Fruit fly (Drosophila melanogaster) whole organism, embryonic: ENCODE results near the gene Cep290.

Experiments
- Asciz ChIP-seq: fragments of 200-800 bp; sonication (Bioruptor generic); optimal IDR thresholded peaks from 2 replicates; lab custom pipeline; 2017; ENCODE audit warnings: missing biosample characterization, mild to moderate bottlenecking, missing genetic modification characterization, missing genetic modification reagents
- CG10274 ChIP-seq: fragments of 200-800 bp; sonication (Bioruptor generic); optimal IDR thresholded peaks from 3 replicates; lab custom pipeline; 2017; ENCODE audit warnings: missing biosample characterization, mild to moderate bottlenecking, missing genetic modification characterization
- CG12236 ChIP-seq: fragments of 200-800 bp; sonication (Bioruptor generic); optimal IDR thresholded peaks from 2 replicates; lab custom pipeline; 2016; ENCODE audit warnings: missing biosample characterization, missing genetic modification characterization
- CG12391 ChIP-seq: fragments of 200-800 bp; sonication (Bioruptor generic); optimal IDR thresholded peaks from 3 replicates; lab custom pipeline; 2018; ENCODE audit warnings: missing biosample characterization, mild to moderate bottlenecking, missing genetic modification characterization, moderate library complexity
- CG13296 ChIP-seq: fragments of 200-800 bp; sonication (Bioruptor generic); optimal IDR thresholded peaks from 3 replicates; lab custom pipeline; 2018; ENCODE audit warnings: missing biosample characterization, mild to moderate bottlenecking, missing genetic modification characterization
- CG17359 ChIP-seq: fragments of 200-800 bp; sonication (Bioruptor generic); optimal IDR thresholded peaks from 3 replicates; lab custom pipeline; 2018; ENCODE audit warnings: missing biosample characterization, mild to moderate bottlenecking, missing genetic modification characterization, moderate library complexity
- CG17802 ChIP-seq: fragments of 200-800 bp; sonication (Bioruptor generic); optimal IDR thresholded peaks from 2 replicates; lab custom pipeline; 2018; ENCODE audit warnings: missing biosample characterization, mild to moderate bottlenecking, missing genetic modification characterization, moderate library complexity
- CG31441 ChIP-seq: fragments of 200-800 bp; sonication (Bioruptor generic); IDR thresholded peaks from 2 replicates; pipeline ENCODE4 v1.3.6; 2022; ENCODE audit warnings: missing biosample characterization, missing genetic modification characterization
- CG3163 ChIP-seq: fragments of 200-800 bp; sonication (Bioruptor generic); optimal IDR thresholded peaks from 3 replicates; lab custom pipeline; 2016; ENCODE audit warnings: missing biosample characterization, missing genetic modification characterization
- CG34224 ChIP-seq: fragments of 200-800 bp; sonication (Bioruptor generic); IDR thresholded peaks from 3 replicates; pipeline ENCODE4 v1.3.6; 2022; ENCODE audit warnings: missing biosample characterization, missing genetic modification characterization; ENCODE audit not compliant: partially characterized antibody
- CG3847 ChIP-seq: fragments of 200-800 bp; sonication (Bioruptor generic); IDR thresholded peaks from 2 replicates; pipeline ENCODE4 v1.3.6; 2022; ENCODE audit warnings: missing biosample characterization, missing genetic modification characterization
- CG4820 ChIP-seq: fragments of 200-800 bp; sonication (Bioruptor generic); optimal IDR thresholded peaks from 3 replicates; lab custom pipeline; 2016; ENCODE audit warnings: missing biosample characterization, missing genetic modification characterization
- CG7556 ChIP-seq: fragments of 200-800 bp; sonication (Bioruptor generic); optimal IDR thresholded peaks from 2 replicates; lab custom pipeline; 2017; ENCODE audit warnings: missing biosample characterization, mild to moderate bottlenecking, missing genetic modification characterization
- CG7987 ChIP-seq: fragments of 200-800 bp; sonication (Bioruptor generic); optimal IDR thresholded peaks from 2 replicates; lab custom pipeline; 2018; ENCODE audit warnings: missing biosample characterization, mild to moderate bottlenecking, missing genetic modification characterization, moderate library complexity
- CG8478 ChIP-seq: fragments of >200 bp; optimal IDR thresholded peaks from 2 replicates; lab custom pipeline; 2018
- CG8924 ChIP-seq: fragments of 200-800 bp; optimal IDR thresholded peaks from 3 replicates; lab custom pipeline; 2019; ENCODE audit warnings: missing biosample characterization, mild to moderate bottlenecking, missing genetic modification characterization, moderate library complexity
- CTCF ChIP-seq: fragments of 200-800 bp; sonication (Bioruptor generic); optimal IDR thresholded peaks from 2 replicates; lab custom pipeline; 2017; ENCODE audit warnings: missing biosample characterization, mild to moderate bottlenecking, missing genetic modification characterization, moderate library complexity
- CrebB ChIP-seq: fragments of 200-800 bp; sonication (Bioruptor generic); optimal IDR thresholded peaks from 3 replicates; lab custom pipeline; 2018; ENCODE audit warnings: missing biosample characterization, mild to moderate bottlenecking, missing genetic modification characterization
- Dek ChIP-seq: fragments of 200-800 bp; sonication (Bioruptor generic); optimal IDR thresholded peaks from 3 replicates; lab custom pipeline; 2019; ENCODE audit warnings: missing biosample characterization, mild to moderate bottlenecking, missing genetic modification characterization, moderate library complexity
- Fer2 ChIP-seq: fragments of 200-800 bp; sonication (Bioruptor generic); optimal IDR thresholded peaks from 2 replicates; lab custom pipeline; 2018; ENCODE audit warnings: missing biosample characterization, mild to moderate bottlenecking, missing genetic modification characterization, moderate library complexity
- HmgZ ChIP-seq: fragments of 200-800 bp; sonication (Bioruptor generic); optimal IDR thresholded peaks from 2 replicates; lab custom pipeline; 2018; ENCODE audit warnings: missing biosample characterization, mild to moderate bottlenecking, missing genetic modification characterization
- Lpt ChIP-seq: fragments of >200 bp; optimal IDR thresholded peaks from 2 replicates; lab custom pipeline; 2018; ENCODE audit warnings: missing biosample characterization, missing genetic modification characterization
- ac ChIP-seq: fragments of 200-800 bp; sonication (Bioruptor generic); optimal IDR thresholded peaks from 3 replicates; lab custom pipeline; 2017; ENCODE audit warnings: missing biosample characterization, mild to moderate bottlenecking, missing genetic modification characterization
- cg ChIP-seq: fragments of 200-800 bp; sonication (Bioruptor generic); optimal IDR thresholded peaks from 3 replicates; lab custom pipeline; 2019; ENCODE audit warnings: missing biosample characterization, mild to moderate bottlenecking, missing genetic modification characterization, moderate library complexity
- emc ChIP-seq: fragments of 200-800 bp; sonication (Bioruptor generic); optimal IDR thresholded peaks from 2 replicates; lab custom pipeline; 2016; ENCODE audit warnings: missing biosample characterization, missing genetic modification characterization
- eyg ChIP-seq: fragments of 200-800 bp; sonication (Bioruptor generic); optimal IDR thresholded peaks from 3 replicates; lab custom pipeline; 2016; ENCODE audit warnings: missing biosample characterization, missing genetic modification characterization
- fd96Cb ChIP-seq: fragments of 200-800 bp; sonication (Bioruptor generic); optimal IDR thresholded peaks from 2 replicates; lab custom pipeline; 2018; ENCODE audit warnings: missing biosample characterization, mild to moderate bottlenecking, missing genetic modification characterization, moderate library complexity
- grau ChIP-seq: fragments of 200-800 bp; optimal IDR thresholded peaks from 3 replicates; lab custom pipeline; 2019; ENCODE audit warnings: missing biosample characterization, mild to moderate bottlenecking, missing genetic modification characterization, moderate library complexity
- gro ChIP-seq: fragments of 200-800 bp; sonication (Bioruptor generic); optimal IDR thresholded peaks from 2 replicates; lab custom pipeline; 2016; ENCODE audit warnings: missing biosample characterization, missing genetic modification characterization
- gt ChIP-seq: fragments of 200-800 bp; sonication (Bioruptor generic); IDR thresholded peaks from 2 replicates; pipeline ENCODE4 v1.3.6; 2022; ENCODE audit warnings: missing biosample characterization, missing genetic modification characterization
- ind ChIP-seq: fragments of 200-800 bp; sonication (Bioruptor generic); optimal IDR thresholded peaks from 3 replicates; lab custom pipeline; 2016; ENCODE audit warnings: missing biosample characterization, missing genetic modification characterization
- jing ChIP-seq: fragments of 200-800 bp; sonication (Bioruptor generic); optimal IDR thresholded peaks from 2 replicates; lab custom pipeline; 2018; ENCODE audit warnings: missing biosample characterization, mild to moderate bottlenecking, missing genetic modification characterization
- ken ChIP-seq: fragments of 200-800 bp; sonication (Bioruptor generic); IDR thresholded peaks from 3 replicates; pipeline ENCODE4 v1.3.6; 2022; ENCODE audit warnings: missing biosample characterization, missing genetic modification characterization
- kni ChIP-seq: fragments of 200-800 bp; sonication (Bioruptor generic); optimal IDR thresholded peaks from 3 replicates; lab custom pipeline; 2017; ENCODE audit warnings: mild to moderate bottlenecking, missing biosample characterization, missing genetic modification reagents, missing genetic modification characterization
- luna ChIP-seq: fragments of 200-800 bp; sonication (Bioruptor generic); optimal IDR thresholded peaks from 2 replicates; lab custom pipeline; 2016; ENCODE audit warnings: missing biosample characterization, missing genetic modification characterization
- mld ChIP-seq: fragments of 200-800 bp; sonication (Bioruptor generic); IDR thresholded peaks from 3 replicates; pipeline ENCODE4 v1.3.6; 2022; ENCODE audit warnings: missing biosample characterization, missing genetic modification characterization; ENCODE audit not compliant: partially characterized antibody
- nau ChIP-seq: fragments of 200-800 bp; sonication (Bioruptor generic); optimal IDR thresholded peaks from 3 replicates; lab custom pipeline; 2017; ENCODE audit warnings: missing biosample characterization, mild to moderate bottlenecking, missing genetic modification characterization, missing genetic modification reagents
- oc ChIP-seq: fragments of 200-800 bp; sonication (Bioruptor generic); optimal IDR thresholded peaks from 2 replicates; lab custom pipeline; 2018; ENCODE audit warnings: missing biosample characterization, mild to moderate bottlenecking, missing genetic modification characterization, moderate library complexity
- odd ChIP-seq: fragments of 200-800 bp; sonication (Bioruptor generic); optimal IDR thresholded peaks from 2 replicates; lab custom pipeline; 2017; ENCODE audit warnings: missing biosample characterization, mild to moderate bottlenecking, missing genetic modification characterization
- psq ChIP-seq: fragments of 200-800 bp; sonication (Bioruptor generic); optimal IDR thresholded peaks from 2 replicates; lab custom pipeline; 2017; ENCODE audit warnings: missing biosample characterization, missing genetic modification characterization
- row ChIP-seq: fragments of 200-800 bp; sonication (Bioruptor generic); IDR thresholded peaks from 3 replicates; pipeline ENCODE4 v1.3.6; 2022; ENCODE audit warnings: missing biosample characterization, missing genetic modification characterization
- run ChIP-seq: fragments of 200-800 bp; sonication (Bioruptor generic); optimal IDR thresholded peaks from 3 replicates; lab custom pipeline; 2018; ENCODE audit warnings: missing biosample characterization, mild to moderate bottlenecking, missing genetic modification characterization
- sd ChIP-seq: fragments of 200-800 bp; sonication (Bioruptor generic); optimal IDR thresholded peaks from 3 replicates; lab custom pipeline; 2018; ENCODE audit warnings: missing biosample characterization, mild to moderate bottlenecking, missing genetic modification characterization, moderate library complexity
- sens-2 ChIP-seq: fragments of 200-800 bp; sonication (Bioruptor generic); IDR thresholded peaks from 2 replicates; pipeline ENCODE4 v1.3.6; 2022; ENCODE audit warnings: missing biosample characterization, missing genetic modification characterization
- shn ChIP-seq: fragments of 200-800 bp; sonication (Bioruptor generic); optimal IDR thresholded peaks from 3 replicates; lab custom pipeline; 2016; ENCODE audit warnings: missing biosample characterization, missing genetic modification characterization
- sima ChIP-seq: fragments of 200-800 bp; sonication (Bioruptor generic); optimal IDR thresholded peaks from 2 replicates; lab custom pipeline; 2016; ENCODE audit warnings: missing biosample characterization, missing genetic modification characterization
- slou ChIP-seq: fragments of 200-800 bp; sonication (Bioruptor generic); optimal IDR thresholded peaks from 3 replicates; lab custom pipeline; 2016; ENCODE audit warnings: missing biosample characterization, missing genetic modification characterization
- sob ChIP-seq: fragments of 200-800 bp; sonication (Bioruptor generic); IDR thresholded peaks from 2 replicates; pipeline ENCODE4 v1.3.6; 2022; ENCODE audit warnings: missing biosample characterization, missing genetic modification characterization
- sug ChIP-seq: fragments of 200-800 bp; optimal IDR thresholded peaks from 2 replicates; lab custom pipeline; 2019; ENCODE audit warnings: missing biosample characterization, mild to moderate bottlenecking, missing genetic modification characterization, moderate library complexity
- tna ChIP-seq: fragments of 200-800 bp; sonication (Bioruptor generic); IDR thresholded peaks from 2 replicates; pipeline ENCODE4 v1.3.6; 2022; ENCODE audit warnings: missing biosample characterization, missing genetic modification characterization; ENCODE audit not compliant: partially characterized antibody
- unpg ChIP-seq: fragments of 200-800 bp; sonication (Bioruptor generic); optimal IDR thresholded peaks from 3 replicates; lab custom pipeline; 2018; ENCODE audit warnings: missing biosample characterization, mild to moderate bottlenecking, missing genetic modification characterization, moderate library complexity

Cep290 gene

dm6 chr3L:805642-806218, 38.0 kb upstream of the Cep290 start (continued):
- TF ChIP-seq Lpt (GFP tag; lab: Kevin White, UChicago) (no peak), CG7556 (GFP tag; lab: Kevin White, UChicago) (peak; percentile 57), tna (GFP tag; lab: Robert Waterston, UW) (no peak), shn (GFP tag; lab: Kevin White, UChicago) (no peak), sima (GFP tag; lab: Kevin White, UChicago) (no peak), row (GFP tag; lab: Robert Waterston, UW) (peak; percentile 45; the same call in 1 of the 3 replicates), emc (no peak), CG17802 (tag; lab: Kevin White, UChicago) (no peak), Asciz (GFP tag; lab: Kevin White, UChicago) (peak; percentile 48), CG31441 (GFP tag; lab: Robert Waterston, UW) (peak; percentile 68), sug (no peak), HmgZ (tag; lab: Kevin White, UChicago) (no peak), nau (peak; percentile 40), Fer2 (tag; lab: Kevin White, UChicago) (no peak), CG3847 (no peak), ind (peak; percentile 58), CG34224 (no peak), CG12236 (GFP tag; lab: Kevin White, UChicago) (peak; percentile 45), mld (GFP tag; lab: Robert Waterston, UW) (no peak), luna (no peak), sens-2 (GFP tag; lab: Robert Waterston, UW) (peak; percentile 38; the same call in 1 of the 2 replicates), sd (no peak), gt (0 out of 2 replicates have a peak, but pooled peaks have one; percentile 7), CTCF (GFP tag; lab: Kevin White, UChicago) (no peak), CG3163 (no peak), CG17359 (tag; lab: Kevin White, UChicago) (peak; percentile 76), cg (no peak), slou (GFP tag; lab: Kevin White, UChicago) (no peak), unpg (GFP tag; lab: Kevin White, UChicago) (peak; percentile 58), psq (GFP tag; lab: Kevin White, UChicago) (no peak), oc (tag; lab: Kevin White, UChicago) (no peak), kni (no peak), CG13296 (GFP tag; lab: Kevin White, UChicago) (no peak), eyg (peak; percentile 41), grau (tag; lab: Kevin White, UChicago) (peak; percentile 48), jing (no peak), CG12391 (tag; lab: Kevin White, UChicago) (peak; percentile 54), odd (peak; percentile 8), CG8478 (lab: Kevin White, UChicago) (no peak), ac (GFP tag; lab: Kevin White, UChicago) (no peak), CG8924 (tag; lab: Kevin White, UChicago) (peak; percentile 55), CG7987 (GFP tag; lab: Kevin White, UChicago) (no peak), gro (GFP tag; lab: Kevin White, UChicago) (no peak), Dek (tag; lab: Kevin White, UChicago) (no peak), CG10274 (peak; percentile 19), CG4820 (peak; percentile 68), CrebB (tag; lab: Kevin White, UChicago) (no peak), run (tag; lab: Kevin White, UChicago) (peak; percentile 14), sob (peak; percentile 57; the same call in 1 of the 2 replicates), fd96Cb (tag; lab: Kevin White, UChicago) (peak; percentile 62), ken (GFP tag; lab: Robert Waterston, UW) (peak; percentile 62; the same call in 1 of the 3 replicates)
